Worm (Caenorhabditis elegans) whole organism, L3 larva: Measurements from ENCODE around the gene F53F1.3.
A peak's percentile ranks its signal among the peaks of the same experiment; 100 is the strongest.

Experiments used
- ZK546.5 ChIP-seq: sonication (generic microtip); optimal IDR thresholded peaks from 2 replicates; lab custom pipeline; 2017; ENCODE audit warnings: missing biosample characterization, missing genetic modification characterization
- aly-2 ChIP-seq: fragments of 150-350 bp; optimal IDR thresholded peaks from 2 replicates; lab custom pipeline; 2014; ENCODE audit warnings: missing biosample characterization, missing genetic modification characterization
- ceh-16 ChIP-seq: sonication (generic microtip); optimal IDR thresholded peaks from 2 replicates; lab custom pipeline; 2017; ENCODE audit warnings: missing biosample characterization, missing genetic modification characterization
- ceh-82 ChIP-seq: fragments of 150-350 bp; optimal IDR thresholded peaks from 2 replicates; lab custom pipeline; 2014; ENCODE audit warnings: missing biosample characterization, missing genetic modification characterization
- egl-27 ChIP-seq: sonication (generic microtip); optimal IDR thresholded peaks from 4 replicates; lab custom pipeline; 2017; ENCODE audit warnings: missing biosample characterization, missing genetic modification reagents, missing genetic modification characterization
- egl-5 ChIP-seq: fragments of 150-350 bp; optimal IDR thresholded peaks from 2 replicates; lab custom pipeline; 2017; ENCODE audit warnings: missing biosample characterization, missing genetic modification reagents, missing genetic modification characterization, inconsistent platforms
- elt-1 ChIP-seq: fragments of 150-350 bp; optimal IDR thresholded peaks from 2 replicates; lab custom pipeline; 2014; ENCODE audit warnings: missing biosample characterization, missing genetic modification characterization
- elt-2 ChIP-seq: sonication (generic microtip); optimal IDR thresholded peaks from 2 replicates; lab custom pipeline; 2016; ENCODE audit warnings: missing genetic modification reagents, mild to moderate bottlenecking, missing genetic modification characterization, missing compliant biosample characterization
- elt-3 ChIP-seq, 3 experiments: fragments of 150-350 bp in 1 of 3; sonication (generic microtip) in 2 of 3; optimal IDR thresholded peaks; 2 replicates in 2 of 3; 4 replicates in 1 of 3; lab custom pipeline; 2014 to 2017; ENCODE audit warnings: missing biosample characterization in 3 of 3, missing genetic modification characterization in 3 of 3
- eor-1 ChIP-seq, 2 experiments: fragments of 150-350 bp; optimal IDR thresholded peaks; 2 replicates each; lab custom pipeline; 2014 to 2018; ENCODE audit warnings: missing biosample characterization in 2 of 2, missing genetic modification characterization in 2 of 2
- fkh-10 ChIP-seq: sonication (generic microtip); optimal IDR thresholded peaks from 2 replicates; lab custom pipeline; 2017; ENCODE audit warnings: missing biosample characterization, missing genetic modification reagents, missing genetic modification characterization
- fkh-2 ChIP-seq: fragments of 150-350 bp; optimal IDR thresholded peaks from 2 replicates; lab custom pipeline; 2014; ENCODE audit warnings: missing biosample characterization, missing genetic modification reagents, missing genetic modification characterization
- hmg-11 ChIP-seq: sonication (generic microtip); optimal IDR thresholded peaks from 2 replicates; lab custom pipeline; 2016; ENCODE audit warnings: missing genetic modification characterization, missing compliant biosample characterization
- jun-1 ChIP-seq: fragments of 150-350 bp; optimal IDR thresholded peaks from 2 replicates; lab custom pipeline; 2014; ENCODE audit warnings: missing biosample characterization, missing genetic modification reagents, missing genetic modification characterization
- lin-39 ChIP-seq: fragments of 150-350 bp; optimal IDR thresholded peaks from 2 replicates; lab custom pipeline; 2018; ENCODE audit warnings: missing biosample characterization, missing genetic modification reagents, missing genetic modification characterization
- lsy-12 ChIP-seq: sonication (generic microtip); optimal IDR thresholded peaks from 2 replicates; lab custom pipeline; 2016; ENCODE audit warnings: mild to moderate bottlenecking, missing genetic modification characterization, missing compliant biosample characterization
- mdl-1 ChIP-seq: fragments of 150-350 bp; optimal IDR thresholded peaks from 2 replicates; lab custom pipeline; 2014; ENCODE audit warnings: missing biosample characterization, missing genetic modification characterization
- nhr-11 ChIP-seq: fragments of 150-350 bp; optimal IDR thresholded peaks from 2 replicates; lab custom pipeline; 2014; ENCODE audit warnings: missing biosample characterization, missing genetic modification characterization
- nhr-25 ChIP-seq: sonication (generic microtip); optimal IDR thresholded peaks from 2 replicates; lab custom pipeline; 2017; ENCODE audit warnings: missing biosample characterization, missing genetic modification characterization
- nhr-28 ChIP-seq: fragments of 150-350 bp; optimal IDR thresholded peaks from 2 replicates; lab custom pipeline; 2014; ENCODE audit warnings: missing biosample characterization, missing genetic modification characterization
- nhr-43 ChIP-seq: sonication (generic microtip); optimal IDR thresholded peaks from 2 replicates; lab custom pipeline; 2016; ENCODE audit warnings: mild to moderate bottlenecking, missing genetic modification characterization, missing compliant biosample characterization; ENCODE audit not compliant: poor library complexity, severe bottlenecking
- nhr-67 ChIP-seq: fragments of 150-350 bp; optimal IDR thresholded peaks from 2 replicates; lab custom pipeline; 2014; ENCODE audit warnings: missing biosample characterization, missing genetic modification characterization
- nhr-77 ChIP-seq: fragments of 150-350 bp; optimal IDR thresholded peaks from 2 replicates; lab custom pipeline; 2014; ENCODE audit warnings: missing biosample characterization, missing genetic modification characterization
- pqm-1 ChIP-seq: fragments of 150-350 bp; optimal IDR thresholded peaks from 2 replicates; lab custom pipeline; 2017; ENCODE audit warnings: missing biosample characterization, missing genetic modification characterization, inconsistent platforms
- sea-2 ChIP-seq: fragments of 150-350 bp; sonication (generic microtip); optimal IDR thresholded peaks from 4 replicates; lab custom pipeline; 2014; ENCODE audit warnings: missing biosample characterization, missing genetic modification reagents, missing genetic modification characterization
- skn-1 ChIP-seq: fragments of 150-350 bp; optimal IDR thresholded peaks from 2 replicates; lab custom pipeline; 2014; ENCODE audit warnings: missing biosample characterization, missing genetic modification characterization
- snpc-4 ChIP-seq: fragments of 150-350 bp; optimal IDR thresholded peaks from 2 replicates; lab custom pipeline; 2014; ENCODE audit warnings: missing biosample characterization, missing genetic modification characterization
- tbx-2 ChIP-seq: sonication (generic microtip); optimal IDR thresholded peaks from 2 replicates; lab custom pipeline; 2016; ENCODE audit warnings: mild to moderate bottlenecking, missing genetic modification characterization, missing compliant biosample characterization
- unc-39 ChIP-seq: sonication (generic microtip); optimal IDR thresholded peaks from 4 replicates; lab custom pipeline; 2017; ENCODE audit warnings: missing biosample characterization, missing genetic modification characterization
- unc-62 ChIP-seq: fragments of 150-350 bp; sonication (generic microtip); optimal IDR thresholded peaks from 4 replicates; lab custom pipeline; 2014; ENCODE audit warnings: missing biosample characterization, missing genetic modification reagents, missing genetic modification characterization
- zag-1 ChIP-seq: fragments of 150-350 bp; optimal IDR thresholded peaks from 2 replicates; lab custom pipeline; 2014; ENCODE audit warnings: missing biosample characterization, missing genetic modification characterization
- ztf-11 ChIP-seq: fragments of 150-350 bp; optimal IDR thresholded peaks from 2 replicates; lab custom pipeline; 2014; ENCODE audit warnings: missing biosample characterization, missing genetic modification characterization
- ztf-4 ChIP-seq: fragments of 150-350 bp; optimal IDR thresholded peaks from 2 replicates; lab custom pipeline; 2014; ENCODE audit warnings: missing biosample characterization, missing genetic modification characterization

The F53F1.3 gene

DNA sequence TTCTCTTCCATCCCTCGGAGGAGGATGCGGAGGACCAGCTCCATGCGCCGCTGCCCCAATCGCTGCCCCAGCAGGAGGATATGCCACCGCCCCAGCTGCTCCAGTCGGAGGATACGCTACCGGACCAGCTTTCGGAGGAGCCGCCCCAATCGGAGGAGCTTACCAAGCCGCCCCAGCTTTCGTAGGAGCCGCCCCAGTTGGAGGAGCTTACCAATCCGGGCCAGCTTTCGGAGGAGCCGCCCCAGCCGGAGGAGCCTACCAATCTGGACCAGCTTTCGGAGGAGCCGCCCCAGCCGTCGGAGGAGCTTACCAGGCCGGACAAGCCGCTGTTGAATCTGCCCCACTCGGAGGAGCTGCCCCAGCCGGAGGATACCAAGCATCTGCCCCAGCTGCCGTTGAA is 7.4 kb downstream of the F53F1.3 start:
- TF ChIP-seq ztf-11 = no peak
- TF ChIP-seq nhr-43 (tag; lab: Kevin White, UChicago) = no peak
- TF ChIP-seq lsy-12 (tag; lab: Kevin White, UChicago) = peak; percentile 22

DNA sequence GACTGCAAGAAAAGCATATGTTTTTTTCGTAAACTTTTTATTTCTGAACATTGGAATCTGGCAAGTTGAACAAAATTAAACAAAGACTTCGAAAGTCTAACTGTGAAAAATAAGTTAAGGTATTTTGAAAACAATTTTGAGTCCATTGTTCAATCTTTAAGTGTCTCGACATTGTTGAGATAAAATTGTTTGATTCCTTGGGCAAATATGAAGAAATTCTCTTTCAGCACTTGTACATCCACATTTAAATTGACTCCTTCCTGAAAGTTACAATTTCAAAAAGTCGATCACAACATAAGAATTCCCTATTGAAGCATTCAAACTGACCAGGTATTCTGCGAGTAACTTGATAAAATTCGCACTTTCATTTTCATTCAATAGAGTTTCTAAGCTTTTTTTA is 8.0 kb downstream of the F53F1.3 start:
- TF ChIP-seq fkh-2 (tag; lab: Kevin White, UChicago) (no peak), egl-27 (tag; lab: Kevin White, UChicago) (no peak), nhr-43 (tag; lab: Kevin White, UChicago) (peak; percentile 46), jun-1 (no peak), ZK546.5 (tag; lab: Kevin White, UChicago) (no peak), zag-1 (no peak), nhr-25 (tag; lab: Kevin White, UChicago) (peak; percentile 4), nhr-77 (peak; percentile 79), ztf-11 (no peak), ceh-82 (peak; percentile 39)

DNA sequence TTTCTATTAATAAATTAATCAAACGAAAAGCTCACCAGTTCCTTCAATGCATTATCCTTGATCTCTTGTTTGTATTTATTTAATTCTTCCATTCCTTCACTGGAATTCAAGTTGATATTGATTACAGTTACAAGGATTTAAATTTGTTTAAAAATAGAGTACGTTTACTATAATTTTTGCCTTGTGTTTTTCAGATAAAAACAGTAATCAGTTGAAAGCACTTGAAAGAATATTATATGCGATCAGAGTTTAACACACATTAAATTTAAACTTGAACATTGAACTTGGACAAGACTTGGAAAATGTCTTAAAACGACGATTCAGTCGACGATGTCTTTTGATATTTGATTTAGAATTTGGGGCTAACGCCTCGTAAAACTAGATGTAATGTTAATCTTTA is 9.5 kb downstream of the F53F1.3 start, which contains the start of gene F53F1.6:
TSS of gene F53F1.6 (minus strand) at position 101 of the 400 bp plus-strand sequence.
- TF ChIP-seq ceh-82 (no peak), nhr-67 (tag; lab: Kevin White, UChicago) (no peak), ztf-4 (tag; lab: Kevin White, UChicago) (no peak)

DNA sequence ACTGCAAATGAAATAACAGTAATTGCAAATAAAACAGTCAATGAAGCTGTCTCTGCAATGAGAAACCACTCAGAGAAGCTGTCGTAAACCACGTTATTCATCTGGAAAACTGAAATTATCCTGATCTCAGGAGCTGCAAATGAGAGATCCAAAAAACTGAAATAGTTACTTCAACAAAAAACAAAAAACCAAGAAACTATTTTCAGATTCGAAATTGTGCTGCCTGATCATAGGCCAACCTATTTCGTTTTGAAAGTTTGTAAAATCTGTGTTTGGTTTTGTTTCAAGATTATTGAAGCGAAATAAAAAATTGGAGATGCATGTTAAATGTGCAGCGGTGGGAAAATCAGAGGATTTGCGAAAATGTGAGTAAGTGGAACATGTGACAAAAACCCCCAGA is 12.6 kb downstream of the F53F1.3 start, which contains the start of gene srv-8:
TSS of gene srv-8 (minus strand) at position 101 of the 400 bp plus-strand sequence.
- TF ChIP-seq jun-1 = no peak
- TF ChIP-seq pqm-1 (tag; lab: Kevin White, UChicago) = no peak
- TF ChIP-seq nhr-67 (tag; lab: Kevin White, UChicago) = no peak
- TF ChIP-seq elt-3 (tag; optimal IDR thresholded peaks at IDR 0.05; lab: Kevin White, UChicago) = no peak
- no peak for TF ChIP-seq eor-1 (tag; optimal IDR thresholded peaks at IDR 0.05; lab: Kevin White, UChicago)
- no peak for TF ChIP-seq nhr-25 (tag; lab: Kevin White, UChicago)
- no peak for TF ChIP-seq ceh-16 (tag; lab: Kevin White, UChicago)
- no peak for TF ChIP-seq ztf-11
- no peak for TF ChIP-seq unc-39 (tag; lab: Kevin White, UChicago)
- TF ChIP-seq elt-2 (tag; lab: Kevin White, UChicago) = no peak
- TF ChIP-seq nhr-28 = no peak
- no peak for TF ChIP-seq tbx-2 (tag; lab: Kevin White, UChicago)

DNA sequence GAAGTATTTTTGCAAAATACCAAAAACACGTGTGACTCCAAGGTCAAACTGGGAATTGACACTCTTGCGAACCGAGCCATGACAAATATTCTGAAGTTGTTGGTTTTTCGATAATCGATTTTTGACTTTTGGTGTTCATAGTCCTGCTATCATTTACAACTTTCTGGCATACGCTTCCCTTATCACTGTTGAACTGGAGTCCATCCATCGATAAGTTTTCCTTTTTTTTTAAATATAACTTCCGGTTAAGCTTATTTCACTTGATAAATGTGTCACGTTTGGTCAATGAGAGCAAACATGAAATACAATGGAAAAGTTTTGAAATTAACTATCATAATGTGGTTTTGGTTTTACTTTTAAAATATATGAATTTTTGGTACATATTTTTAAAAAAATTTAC is 13.7 kb downstream of the F53F1.3 start:
- TF ChIP-seq unc-62 (GFP tag; lab: Kevin White, UChicago) (no peak), jun-1 (peak; percentile 18), pqm-1 (tag; lab: Kevin White, UChicago) (peak; percentile 96), elt-2 (tag; lab: Kevin White, UChicago) (peak; percentile 91)

DNA sequence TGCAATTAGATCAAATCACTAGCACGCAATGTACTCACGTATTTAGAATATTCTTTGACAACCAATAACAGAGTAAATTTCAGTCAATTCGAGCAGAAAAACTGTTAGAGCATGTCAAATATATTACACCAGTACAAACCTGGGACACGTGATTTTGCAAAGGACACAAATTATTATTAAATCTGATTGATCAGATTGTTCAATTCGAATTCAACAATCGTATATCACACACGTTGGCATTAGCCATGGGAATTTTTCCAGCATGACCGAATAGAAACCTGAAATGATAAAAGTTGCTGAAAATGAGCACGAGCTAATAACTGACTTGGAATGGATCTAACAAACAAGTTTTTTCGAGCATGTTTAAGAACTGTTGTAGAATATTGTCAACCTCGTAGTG is 15.0 kb downstream of the F53F1.3 start, which contains the start of gene srv-9:
TSS of gene srv-9 (minus strand) at position 101 of the 400 bp plus-strand sequence.
- TF ChIP-seq elt-1 (no peak), hmg-11 (tag; lab: Kevin White, UChicago) (no peak), mdl-1 (tag; lab: Kevin White, UChicago) (no peak), tbx-2 (tag; lab: Kevin White, UChicago) (no peak), nhr-11 (tag; lab: Kevin White, UChicago) (no peak), unc-39 (tag; lab: Kevin White, UChicago) (no peak), jun-1 (no peak), nhr-43 (tag; lab: Kevin White, UChicago) (no peak), sea-2 (no peak), egl-5 (tag; lab: Kevin White, UChicago) (no peak), snpc-4 (tag; lab: Kevin White, UChicago) (no peak), unc-62 (GFP tag; lab: Kevin White, UChicago) (no peak), fkh-10 (no peak), aly-2 (tag; lab: Kevin White, UChicago) (no peak), skn-1 (tag; lab: Kevin White, UChicago) (no peak), lin-39 (tag; lab: Kevin White, UChicago) (no peak), fkh-2 (tag; lab: Kevin White, UChicago) (no peak)
